Worm (Caenorhabditis elegans) whole organism, late embryonic: ENCODE measurements around the gene act-5.

ENCODE experiments used
- C38D4.7 ChIP-seq: fragments of 200-800 bp; sonication (Bioruptor generic); optimal IDR thresholded peaks from 2 replicates; lab custom pipeline; 2018; ENCODE audit warnings: mild to moderate bottlenecking, missing genetic modification characterization, moderate library complexity, missing compliant biosample characterization
- K02D7.2 ChIP-seq: sonication (generic microtip); optimal IDR thresholded peaks from 2 replicates; lab custom pipeline; 2017; ENCODE audit warnings: mild to moderate bottlenecking, missing genetic modification characterization, missing compliant biosample characterization
- Y22D7AL.16 ChIP-seq: sonication (generic microtip); optimal IDR thresholded peaks from 2 replicates; lab custom pipeline; 2016; ENCODE audit warnings: missing genetic modification characterization, missing compliant biosample characterization
- ahr-1 ChIP-seq: sonication (generic microtip); optimal IDR thresholded peaks from 2 replicates; lab custom pipeline; 2016; ENCODE audit warnings: missing genetic modification characterization, missing compliant biosample characterization
- ceh-18 ChIP-seq: sonication (generic microtip); optimal IDR thresholded peaks from 2 replicates; lab custom pipeline; 2016; ENCODE audit warnings: missing genetic modification characterization, missing compliant biosample characterization
- ceh-19 ChIP-seq: fragments of 200-800 bp; sonication (Bioruptor generic); optimal IDR thresholded peaks from 2 replicates; lab custom pipeline; 2018; ENCODE audit warnings: mild to moderate bottlenecking, missing genetic modification characterization, missing compliant biosample characterization
- ceh-2 ChIP-seq: sonication (generic microtip); optimal IDR thresholded peaks from 2 replicates; lab custom pipeline; 2016; ENCODE audit warnings: missing genotype, missing genetic modification characterization, missing compliant biosample characterization
- ceh-22 ChIP-seq: sonication (generic microtip); optimal IDR thresholded peaks from 2 replicates; lab custom pipeline; 2017; ENCODE audit warnings: missing biosample characterization, missing genetic modification characterization
- ceh-24 ChIP-seq: sonication (generic microtip); optimal IDR thresholded peaks from 2 replicates; lab custom pipeline; 2016; ENCODE audit warnings: mild to moderate bottlenecking, missing genetic modification characterization, missing compliant biosample characterization
- ceh-30 ChIP-seq: fragments of 150-350 bp; optimal IDR thresholded peaks from 2 replicates; lab custom pipeline; 2014; ENCODE audit warnings: missing biosample characterization, missing genetic modification characterization
- ceh-48 ChIP-seq: sonication (generic microtip); optimal IDR thresholded peaks from 2 replicates; lab custom pipeline; 2016; ENCODE audit warnings: missing genetic modification characterization, inconsistent platforms, missing compliant biosample characterization
- che-1 ChIP-seq: sonication (generic microtip); optimal IDR thresholded peaks from 2 replicates; lab custom pipeline; 2016; ENCODE audit warnings: mild to moderate bottlenecking, missing genetic modification characterization, missing compliant biosample characterization
- dmd-4 ChIP-seq: sonication (generic microtip); optimal IDR thresholded peaks from 2 replicates; lab custom pipeline; 2016; ENCODE audit warnings: borderline replicate concordance, missing genetic modification characterization, missing compliant biosample characterization
- hlh-13 ChIP-seq: fragments of 200-800 bp; sonication (Bioruptor generic); optimal IDR thresholded peaks from 2 replicates; lab custom pipeline; 2018; ENCODE audit warnings: mild to moderate bottlenecking, missing genetic modification characterization, missing compliant biosample characterization
- hlh-30 ChIP-seq: sonication (generic microtip); optimal IDR thresholded peaks from 2 replicates; lab custom pipeline; 2017; ENCODE audit warnings: antibody characterized with exemption, missing genetic modification characterization, missing compliant biosample characterization; ENCODE audit not compliant: insufficient read depth
- hlh-8 ChIP-seq: sonication (generic microtip); optimal IDR thresholded peaks from 2 replicates; lab custom pipeline; 2016; ENCODE audit warnings: missing genotype, missing genetic modification characterization, missing compliant biosample characterization
- lin-11 ChIP-seq: fragments of 200-800 bp; sonication (Bioruptor generic); optimal IDR thresholded peaks from 2 replicates; lab custom pipeline; 2018; ENCODE audit warnings: mild to moderate bottlenecking, missing genetic modification characterization, missing compliant biosample characterization
- madf-2 ChIP-seq: sonication (generic microtip); optimal IDR thresholded peaks from 2 replicates; lab custom pipeline; 2017; ENCODE audit warnings: missing genetic modification characterization, missing compliant biosample characterization
- odd-2 ChIP-seq: sonication (generic microtip); optimal IDR thresholded peaks from 2 replicates; lab custom pipeline; 2017; ENCODE audit warnings: antibody characterized with exemption, mild to moderate bottlenecking, missing genetic modification characterization, missing compliant biosample characterization
- pag-3 ChIP-seq: sonication (generic microtip); optimal IDR thresholded peaks from 2 replicates; lab custom pipeline; 2016; ENCODE audit warnings: missing compliant biosample characterization, missing genetic modification characterization, borderline replicate concordance
- pat-9 ChIP-seq: fragments of 200-800 bp; sonication (Bioruptor generic); optimal IDR thresholded peaks from 2 replicates; lab custom pipeline; 2018; ENCODE audit warnings: mild to moderate bottlenecking, missing genetic modification characterization, moderate library complexity, missing compliant biosample characterization
- pax-1 ChIP-seq: fragments of 150-350 bp; optimal IDR thresholded peaks from 2 replicates; lab custom pipeline; 2014; ENCODE audit warnings: missing biosample characterization, missing genetic modification characterization
- ref-2 ChIP-seq: sonication (generic microtip); optimal IDR thresholded peaks from 2 replicates; lab custom pipeline; 2016; ENCODE audit warnings: missing genetic modification characterization, missing compliant biosample characterization
- rnt-1 ChIP-seq: sonication (generic microtip); optimal IDR thresholded peaks from 2 replicates; lab custom pipeline; 2016; ENCODE audit warnings: missing genetic modification characterization, missing compliant biosample characterization
- sdc-2 ChIP-seq: sonication (generic microtip); optimal IDR thresholded peaks from 2 replicates; lab custom pipeline; 2016; ENCODE audit warnings: missing genotype, missing genetic modification characterization, missing compliant biosample characterization
- sox-2 ChIP-seq: fragments of 200-800 bp; sonication (Bioruptor generic); IDR thresholded peaks from 2 replicates; pipeline ENCODE4 v1.3.6; 2022; ENCODE audit warnings: missing genetic modification reagents, missing genetic modification characterization, missing compliant biosample characterization
- sox-4 ChIP-seq: sonication (generic microtip); optimal IDR thresholded peaks from 2 replicates; lab custom pipeline; 2017; ENCODE audit warnings: mild to moderate bottlenecking, missing genetic modification characterization, inconsistent platforms, missing compliant biosample characterization
- syd-9 ChIP-seq: sonication (generic microtip); optimal IDR thresholded peaks from 2 replicates; lab custom pipeline; 2016; ENCODE audit warnings: mild to moderate bottlenecking, missing genetic modification characterization, moderate library complexity, missing compliant biosample characterization
- tbx-2 ChIP-seq: sonication (generic microtip); optimal IDR thresholded peaks from 2 replicates; lab custom pipeline; 2016; ENCODE audit warnings: missing genetic modification characterization, missing compliant biosample characterization
- unc-3 ChIP-seq, 2 experiments: fragments of 200-800 bp in 1 of 2; sonication (Bioruptor generic) in 1 of 2; sonication (generic microtip) in 1 of 2; conservative IDR thresholded peaks in 1 of 2; optimal IDR thresholded peaks in 1 of 2; 2 replicates each; pipeline versions ENCODE4 v1.3.6 to Lab custom; 2016 to 2022; ENCODE audit warnings: missing compliant biosample characterization in 2 of 2, missing genetic modification characterization in 2 of 2, missing genetic modification reagents in 1 of 2
- unc-42 ChIP-seq: sonication (generic microtip); optimal IDR thresholded peaks from 2 replicates; lab custom pipeline; 2016; ENCODE audit warnings: missing genotype, missing genetic modification characterization, missing compliant biosample characterization
- unc-55 ChIP-seq: sonication (generic microtip); optimal IDR thresholded peaks from 2 replicates; lab custom pipeline; 2017; ENCODE audit warnings: missing biosample characterization, missing genetic modification reagents, missing genetic modification characterization
- zip-5 ChIP-seq: sonication (generic microtip); optimal IDR thresholded peaks from 2 replicates; lab custom pipeline; 2016; ENCODE audit warnings: missing genetic modification characterization, missing compliant biosample characterization

The act-5 gene

DNA sequence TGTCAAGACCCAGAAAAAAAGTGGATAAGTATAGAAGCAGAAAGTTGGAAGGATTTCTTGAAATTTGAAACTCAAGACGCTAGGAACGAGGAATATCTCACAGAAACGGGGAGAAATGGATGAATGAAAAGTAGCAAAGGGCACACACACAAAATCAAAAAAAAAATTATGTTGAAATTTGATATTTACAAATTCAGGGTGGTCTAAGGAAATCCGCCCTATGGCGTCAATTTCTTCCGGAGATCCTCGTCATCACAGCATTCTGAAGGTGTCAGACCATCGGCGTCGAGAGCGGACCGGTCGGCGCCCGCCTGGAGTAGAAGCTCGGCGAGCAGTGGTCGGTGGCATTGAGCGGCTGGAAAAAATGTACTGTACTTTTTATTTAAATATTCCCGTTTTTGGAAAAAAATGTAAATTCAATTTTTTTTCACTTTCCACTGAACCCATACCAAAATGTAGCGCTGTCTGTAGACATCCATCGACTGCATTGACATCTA is 34.2 kb upstream of the act-5 start:
- TF ChIP-seq odd-2 (tag; lab: Kevin White, UChicago) = no peak
- no peak for TF ChIP-seq hlh-13 (GFP tag; lab: Kevin White, UChicago)
- TF ChIP-seq pag-3 (tag; lab: Kevin White, UChicago) = no peak
- TF ChIP-seq lin-11 (tag; lab: Kevin White, UChicago) = no peak
- no peak for TF ChIP-seq ceh-30
- TF ChIP-seq hlh-8 (tag; lab: Kevin White, UChicago) = no peak
- TF ChIP-seq K02D7.2 (tag; lab: Kevin White, UChicago) = no peak
- no peak for TF ChIP-seq ceh-2 (tag; lab: Kevin White, UChicago)
- TF ChIP-seq ceh-48 (tag; lab: Kevin White, UChicago) = no peak
- TF ChIP-seq pat-9 (tag; lab: Kevin White, UChicago) = no peak
- TF ChIP-seq ref-2 (tag; lab: Kevin White, UChicago) = no peak

DNA sequence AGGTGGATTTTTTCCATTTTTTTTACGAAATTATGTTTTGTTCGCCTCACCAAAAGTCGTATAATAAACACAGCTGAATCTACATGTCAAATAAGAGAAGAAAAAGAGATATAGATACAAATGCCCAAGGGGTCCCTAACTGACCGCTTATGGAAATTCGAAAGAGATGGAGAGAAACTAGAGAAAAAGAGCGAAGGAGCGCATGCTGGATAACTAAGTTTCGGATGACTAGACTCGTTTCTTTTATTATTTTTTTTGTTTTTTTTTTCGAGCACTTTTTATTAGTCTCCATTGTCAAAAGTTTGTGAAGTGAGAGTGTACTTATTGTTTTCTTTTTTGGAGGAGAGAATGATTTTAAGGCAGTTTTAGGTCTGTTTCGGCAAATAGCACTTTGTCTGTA is 31.8 kb upstream of the act-5 start:
- TF ChIP-seq ceh-18 (tag; lab: Kevin White, UChicago) = no peak
- TF ChIP-seq unc-42 (tag; lab: Kevin White, UChicago) = peak; percentile 92
- no peak for TF ChIP-seq ahr-1 (tag; lab: Kevin White, UChicago)
- no peak for TF ChIP-seq syd-9 (tag; lab: Kevin White, UChicago)
- no peak for TF ChIP-seq pax-1 (tag; lab: Kevin White, UChicago)
- TF ChIP-seq dmd-4 (tag; lab: Kevin White, UChicago) = no peak
- TF ChIP-seq ceh-22 = no peak
- no peak for TF ChIP-seq lin-11 (tag; lab: Kevin White, UChicago)

DNA sequence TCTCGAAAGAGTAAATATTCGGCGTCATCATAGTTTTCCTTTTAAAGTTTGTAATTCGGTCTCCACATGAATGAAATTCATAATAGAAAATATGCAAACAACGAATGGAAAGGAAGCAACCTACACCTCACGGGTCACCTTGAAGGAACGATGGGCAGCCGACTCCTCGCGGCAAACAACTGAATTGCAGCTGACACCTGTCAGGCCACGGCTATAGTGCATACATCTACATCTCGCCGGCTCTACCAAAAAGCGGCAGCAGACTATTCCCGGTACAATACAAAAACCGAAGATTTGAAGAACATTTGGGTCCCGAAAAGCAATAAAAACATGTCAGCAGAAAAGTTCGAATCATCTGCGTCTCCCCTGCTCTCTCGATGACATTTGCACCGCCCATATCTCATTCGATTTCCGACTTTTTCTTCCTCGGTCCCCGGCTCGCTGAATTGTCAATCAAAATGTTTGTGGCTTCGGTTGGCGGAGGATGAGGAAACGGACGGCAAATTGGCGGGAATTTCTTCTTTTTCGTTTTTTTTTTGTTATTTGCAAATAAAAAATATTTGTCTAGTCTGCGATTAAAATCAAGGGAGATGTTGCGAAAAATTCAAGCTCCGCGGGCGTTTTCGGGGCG is 30.0 kb upstream of the act-5 start:
- TF ChIP-seq zip-5 (tag; lab: Kevin White, UChicago) (no peak), K02D7.2 (tag; lab: Kevin White, UChicago) (no peak), ceh-24 (tag; lab: Kevin White, UChicago) (no peak), ceh-18 (tag; lab: Kevin White, UChicago) (peak; percentile 35), C38D4.7 (no peak), syd-9 (tag; lab: Kevin White, UChicago) (no peak), unc-55 (peak; percentile 94), rnt-1 (tag; lab: Kevin White, UChicago) (peak; percentile 42), unc-42 (tag; lab: Kevin White, UChicago) (peak; percentile 63)
- TF ChIP-seq, all 69 proteins: peak for 4

DNA sequence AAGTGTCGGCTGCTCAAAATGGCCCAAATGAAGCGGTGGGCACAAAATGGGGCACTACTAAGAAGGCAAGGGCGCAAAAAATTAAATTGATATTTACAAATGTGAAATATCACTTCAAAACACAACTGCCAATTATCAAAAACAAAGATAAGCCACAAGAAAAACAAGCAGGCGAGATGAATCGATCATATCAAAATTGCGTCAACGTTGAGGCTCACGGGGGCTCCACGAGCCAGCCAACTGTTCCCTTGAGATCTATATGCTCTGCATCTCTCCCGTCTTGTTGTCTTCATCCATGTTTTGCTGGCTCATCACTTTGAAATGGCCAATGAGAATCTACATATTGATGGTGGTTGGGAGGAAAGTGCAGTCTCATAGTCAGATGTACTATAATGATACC is 29.4 kb upstream of the act-5 start:
- TF ChIP-seq hlh-13 (GFP tag; lab: Kevin White, UChicago) (no peak), unc-55 (peak; percentile 46)
- TF ChIP-seq, all 69 proteins: peak for 1

DNA sequence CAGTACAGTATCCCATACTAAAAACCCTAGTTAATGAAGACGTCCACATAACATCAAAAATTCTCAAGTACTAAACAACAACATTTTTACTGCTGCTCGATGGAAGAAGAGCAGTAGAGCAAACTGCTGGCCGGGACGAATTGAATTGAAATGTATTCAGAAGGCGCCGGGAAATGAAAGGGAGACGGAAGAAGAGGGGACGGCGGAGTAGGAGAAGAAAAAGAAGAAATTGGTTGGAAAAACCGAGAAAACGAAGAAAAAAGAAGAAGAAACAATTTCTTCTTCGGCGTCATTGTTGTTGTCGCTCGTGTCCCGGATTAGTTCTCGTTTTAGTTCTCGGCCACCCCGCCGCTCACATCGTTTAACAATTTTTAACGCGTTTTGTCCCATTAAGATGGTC is 28.0 kb upstream of the act-5 start:
- TF ChIP-seq unc-3 (GFP tag; conservative IDR thresholded peaks at IDR 0.05; lab: Robert Waterston, UW) (no peak), unc-3 (tag; optimal IDR thresholded peaks at IDR 0.05; lab: Kevin White, UChicago) (no peak), unc-42 (tag; lab: Kevin White, UChicago) (peak; percentile 66), dmd-4 (tag; lab: Kevin White, UChicago) (no peak), sdc-2 (tag; lab: Kevin White, UChicago) (no peak)

DNA sequence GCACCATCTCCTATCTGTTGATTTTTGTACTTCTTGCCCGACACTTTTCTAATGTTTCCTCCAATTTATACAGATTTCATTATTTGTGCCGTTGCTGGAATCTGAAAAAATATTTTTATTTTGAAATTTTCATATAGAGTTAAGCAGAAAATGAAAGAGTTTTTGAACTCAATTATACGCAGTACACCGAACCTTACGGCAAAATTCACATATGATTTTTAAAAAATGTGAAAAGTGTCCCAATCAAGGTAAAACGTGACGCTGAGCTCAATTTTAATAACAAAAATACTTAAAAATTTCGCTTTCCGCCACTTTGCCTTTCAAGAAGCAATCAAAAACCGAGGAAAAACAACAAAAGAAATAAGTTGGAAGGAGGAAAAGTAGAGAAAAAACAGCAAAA is 24.8 kb upstream of the act-5 start, which contains the start of gene arrd-17:
TSS of gene arrd-17 (minus strand) at position 101 of the 400 bp plus-strand sequence.
- TF ChIP-seq ceh-19 (no peak), Y22D7AL.16 (tag; lab: Kevin White, UChicago) (no peak), sox-4 (tag; lab: Kevin White, UChicago) (no peak), che-1 (tag; lab: Kevin White, UChicago) (no peak), hlh-30 (tag; lab: Kevin White, UChicago) (no peak), hlh-13 (GFP tag; lab: Kevin White, UChicago) (no peak), tbx-2 (no peak), sox-2 (no peak), madf-2 (tag; lab: Kevin White, UChicago) (no peak)
